Worm (Caenorhabditis elegans): ENCODE data around the gene F29B9.7.

DNA sequence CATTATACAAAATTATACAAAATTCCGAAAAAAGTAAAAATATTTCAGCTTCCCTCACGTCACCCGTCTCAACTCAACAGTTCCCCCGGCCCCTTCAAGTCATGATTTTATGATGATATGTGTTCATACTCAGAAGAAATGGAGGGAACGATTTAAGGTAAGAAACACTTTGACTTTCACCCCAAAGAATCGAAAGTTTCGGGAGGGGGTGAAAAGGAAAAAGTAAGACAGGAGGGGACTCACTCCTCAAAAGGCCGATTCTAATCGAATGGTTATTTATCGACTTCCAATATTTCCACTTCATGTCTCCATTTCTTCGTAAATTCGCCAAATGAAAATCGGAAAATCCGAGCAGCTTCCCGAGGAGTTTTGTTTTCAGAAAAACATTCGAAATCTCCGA is 38.7 kb downstream of the F29B9.7 start, which contains the start of gene bus-4:
- TF ChIP-seq skn-1 (tag; optimal IDR thresholded peaks at IDR 0.05) (no peak), tlp-1 (tag; optimal IDR thresholded peaks at IDR 0.05) (no peak), nhr-237 (tag; optimal IDR thresholded peaks at IDR 0.05) (no peak), nhr-12 (tag; optimal IDR thresholded peaks at IDR 0.05) (no peak), mef-2 (tag; optimal IDR thresholded peaks at IDR 0.05) (no peak), Y116A8C.19 (tag; optimal IDR thresholded peaks at IDR 0.05; ENCODE audit: borderline replicate concordance) (no peak), efl-1 (optimal IDR thresholded peaks at IDR 0.05) (no peak), efl-1 (GFP tag; optimal IDR thresholded peaks at IDR 0.05 in 1 of 2) (no peak), egl-27 (tag; optimal IDR thresholded peaks at IDR 0.05) (no peak), elt-2 (tag; optimal IDR thresholded peaks at IDR 0.05) (no peak)
